Fruit fly (Drosophila melanogaster): ENCODE results near the gene Nhe2.

Nhe2 gene

dm6 chr2L:21158554-21158953 is 54.2 kb downstream of the Nhe2 start, which contains the start of the genes Coq3 and Pld3 (continued):
- TF ChIP-seq nmo (GFP tag; optimal IDR thresholded peaks at IDR 0.05): peak; percentile 80
- peak; percentile 80 for TF ChIP-seq CG10979 (tag; optimal IDR thresholded peaks at IDR 0.05)
- peak; percentile 73 for TF ChIP-seq Dek (tag; optimal IDR thresholded peaks at IDR 0.05)
- peak; percentile 6 for TF ChIP-seq CG10431 (GFP tag; optimal IDR thresholded peaks at IDR 0.05)
- peak; percentile 61 for TF ChIP-seq Antp (GFP tag; optimal IDR thresholded peaks at IDR 0.05)
- TF ChIP-seq emc (GFP tag; optimal IDR thresholded peaks at IDR 0.05): no peak
- no peak for TF ChIP-seq ham (GFP tag; IDR thresholded peaks at IDR 0.05)
- TF ChIP-seq Dip2 (GFP tag; IDR thresholded peaks at IDR 0.05): no peak
- peak; percentile 19 for TF ChIP-seq trh (GFP tag; optimal IDR thresholded peaks at IDR 0.05)
- TF ChIP-seq CG4424 (GFP tag; optimal IDR thresholded peaks at IDR 0.05): peak; percentile 82
- TF ChIP-seq pho (GFP tag; optimal IDR thresholded peaks at IDR 0.05): peak; percentile 80
- TF ChIP-seq HLH4C (GFP tag; IDR thresholded peaks at IDR 0.05; ENCODE audit: partially characterized antibody): no peak
- TF ChIP-seq ERR (GFP tag; optimal IDR thresholded peaks at IDR 0.05): peak; percentile 52
- peak; percentile 64 for TF ChIP-seq Atf6 (GFP tag; IDR thresholded peaks at IDR 0.05)
- TF ChIP-seq CG4820 (GFP tag; optimal IDR thresholded peaks at IDR 0.05): peak; percentile 69
- no peak for TF ChIP-seq CG15011 (GFP tag; optimal IDR thresholded peaks at IDR 0.05)
- peak; percentile 60 for TF ChIP-seq croc (GFP tag; conservative IDR thresholded peaks at IDR 0.05)
- TF ChIP-seq CG11247 (GFP tag; IDR thresholded peaks at IDR 0.05): peak; percentile 72; the same call in 1 of the 2 replicates
- TF ChIP-seq sna (GFP tag; IDR thresholded peaks at IDR 0.05; ENCODE audit: partially characterized antibody): no peak
- TF ChIP-seq CG5180 (GFP tag; optimal IDR thresholded peaks at IDR 0.05): peak; percentile 39
- TF ChIP-seq onecut (GFP tag; IDR thresholded peaks at IDR 0.05): peak; percentile 61
- no peak for TF ChIP-seq grn (GFP tag; optimal IDR thresholded peaks at IDR 0.05)
- TF ChIP-seq ind (GFP tag; optimal IDR thresholded peaks at IDR 0.05): peak; percentile 89
- peak; percentile 80 for TF ChIP-seq sug (tag; optimal IDR thresholded peaks at IDR 0.05)
- peak; percentile 55; the same call in 1 of the 2 replicates for TF ChIP-seq CG4730 (GFP tag; IDR thresholded peaks at IDR 0.05)
- TF ChIP-seq CG7271 (tag; optimal IDR thresholded peaks at IDR 0.05): peak; percentile 60
- peak; percentile 76 for TF ChIP-seq Oli (tag; optimal IDR thresholded peaks at IDR 0.05)
- peak; percentile 8 for TF ChIP-seq cato (GFP tag; optimal IDR thresholded peaks at IDR 0.05; ENCODE audit: borderline replicate concordance)
- peak; percentile 92 for TF ChIP-seq lab (GFP tag; optimal IDR thresholded peaks at IDR 0.05)
- 0 out of 2 replicates have a peak, but pooled peaks have one; percentile 44 for TF ChIP-seq CG6272 (GFP tag; IDR thresholded peaks at IDR 0.05)
- no peak; the same call in 1 of the 2 replicates for TF ChIP-seq Ravus (GFP tag; IDR thresholded peaks at IDR 0.05)
- peak; percentile 79 for TF ChIP-seq ranshi (GFP tag; IDR thresholded peaks at IDR 0.05)
- TF ChIP-seq CG2875 (GFP tag; optimal IDR thresholded peaks at IDR 0.05): peak; percentile 71
- no peak for TF ChIP-seq hkb (optimal IDR thresholded peaks at IDR 0.05)
- TF ChIP-seq hkb (GFP tag; IDR thresholded peaks at IDR 0.05): peak; percentile 88
- peak; percentile 69 for TF ChIP-seq maf-S (GFP tag; optimal IDR thresholded peaks at IDR 0.05)
- peak; percentile 71 for TF ChIP-seq HLH54F (GFP tag; optimal IDR thresholded peaks at IDR 0.05)
- TF ChIP-seq CG31365 (tag; optimal IDR thresholded peaks at IDR 0.05): peak; percentile 9
- no peak for TF ChIP-seq sd (tag; optimal IDR thresholded peaks at IDR 0.05)
- peak; percentile 47 for TF ChIP-seq CG31388 (GFP tag; optimal IDR thresholded peaks at IDR 0.05)
- peak; percentile 52 for TF ChIP-seq CG3065 (GFP tag; optimal IDR thresholded peaks at IDR 0.05)
- peak; percentile 77 for TF ChIP-seq tio (GFP tag; optimal IDR thresholded peaks at IDR 0.05)
- TF ChIP-seq CG7786 (GFP tag; optimal IDR thresholded peaks at IDR 0.05): peak; percentile 65
- peak; percentile 84 for TF ChIP-seq CG15269 (tag; optimal IDR thresholded peaks at IDR 0.05)
- peak; percentile 64 for TF ChIP-seq CG30431 (GFP tag; optimal IDR thresholded peaks at IDR 0.05)
- TF ChIP-seq CG7745 (tag; optimal IDR thresholded peaks at IDR 0.05): no peak
- TF ChIP-seq br (optimal IDR thresholded peaks at IDR 0.05): no peak
- no peak for TF ChIP-seq HLHmδ (GFP tag; optimal IDR thresholded peaks at IDR 0.05)
- TF ChIP-seq Dip3 (GFP tag; optimal IDR thresholded peaks at IDR 0.05): peak; percentile 72
- no peak for TF ChIP-seq gt (GFP tag; IDR thresholded peaks at IDR 0.05)
- peak; percentile 96 for TF ChIP-seq lbe (GFP tag; optimal IDR thresholded peaks at IDR 0.05)
- TF ChIP-seq CG12744 (GFP tag; optimal IDR thresholded peaks at IDR 0.05): peak; percentile 63

Data from whole organism, embryonic.